Worm (Caenorhabditis elegans) whole organism, young adult: ENCODE results near the gene cka-2.

Experiments
- B0261.1 ChIP-seq: sonication (generic microtip); optimal IDR thresholded peaks from 2 replicates; lab custom pipeline; 2016; ENCODE audit warnings: mild to moderate bottlenecking, missing genetic modification characterization, moderate library complexity, missing compliant biosample characterization
- F57A8.1 ChIP-seq: fragments of 200-800 bp; sonication (Bioruptor generic); optimal IDR thresholded peaks from 2 replicates; lab custom pipeline; 2018; ENCODE audit warnings: mild to moderate bottlenecking, missing genetic modification characterization, moderate library complexity, missing compliant biosample characterization
- T07F8.4 ChIP-seq: sonication (generic microtip); optimal IDR thresholded peaks from 2 replicates; lab custom pipeline; 2016; ENCODE audit warnings: mild to moderate bottlenecking, missing genetic modification characterization, moderate library complexity, missing compliant biosample characterization
- dpff-1 ChIP-seq: sonication (generic microtip); optimal IDR thresholded peaks from 2 replicates; lab custom pipeline; 2017; ENCODE audit warnings: mild to moderate bottlenecking, missing genetic modification characterization, missing compliant biosample characterization
- efl-1 ChIP-seq: fragments of 150-350 bp; optimal IDR thresholded peaks from 2 replicates; lab custom pipeline; 2014; ENCODE audit warnings: missing biosample characterization, missing genetic modification reagents, missing genetic modification characterization
- lin-26 ChIP-seq: fragments of 200-800 bp; sonication (Bioruptor generic); IDR thresholded peaks from 2 replicates; pipeline ENCODE4 v1.3.6; 2022; ENCODE audit warnings: missing genetic modification reagents, missing genetic modification characterization, missing compliant biosample characterization
- snpc-4 ChIP-seq, 5 experiments: fragments of 150-350 bp in 1 of 5; sonication (generic microtip) in 4 of 5; optimal IDR thresholded peaks; 2 replicates each; lab custom pipeline; 2014 to 2018; ENCODE audit warnings: missing genetic modification characterization in 5 of 5, missing biosample characterization in 3 of 5, antibody characterized with exemption in 2 of 5, mild to moderate bottlenecking in 2 of 5, missing compliant biosample characterization in 2 of 5, missing genotype in 2 of 5, moderate library complexity in 2 of 5, missing genetic modification reagents in 1 of 5
- unc-62 ChIP-seq: fragments of 150-350 bp; optimal IDR thresholded peaks from 2 replicates; lab custom pipeline; 2014; ENCODE audit warnings: missing biosample characterization, missing genetic modification reagents, missing genetic modification characterization

DNA sequence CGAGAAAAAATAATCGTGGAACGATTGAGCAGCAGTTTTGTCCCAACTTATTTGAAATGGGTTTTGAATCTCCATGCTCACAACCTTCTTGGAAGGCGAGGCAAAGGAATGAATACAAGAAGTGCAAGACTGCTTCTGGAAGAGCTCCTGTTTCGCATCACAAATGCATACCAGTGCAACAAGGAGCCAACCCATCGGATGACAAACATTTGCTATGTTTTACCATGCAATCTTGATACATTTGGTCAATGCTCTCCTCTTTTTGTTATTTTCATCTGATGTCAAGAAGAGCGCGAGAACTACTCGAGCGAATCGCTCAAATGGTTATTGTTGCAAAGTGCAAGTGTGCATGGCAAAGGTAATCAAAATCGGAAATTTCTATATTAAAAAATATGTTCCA, 11.8 kb upstream of the cka-2 start, which contains the start of gene mec-18:
- TF ChIP-seq F57A8.1 (no peak), B0261.1 (tag; lab: Kevin White, UChicago) (no peak), snpc-4 (GFP tag; optimal IDR thresholded peaks at IDR 0.05; lab: Kevin White, UChicago) (no peak), snpc-4 (tag; optimal IDR thresholded peaks at IDR 0.05; lab: Kevin White, UChicago) (no peak), dpff-1 (tag; lab: Kevin White, UChicago) (no peak), unc-62 (GFP tag; lab: Kevin White, UChicago) (no peak), efl-1 (GFP tag; lab: Kevin White, UChicago) (no peak), T07F8.4 (tag; lab: Kevin White, UChicago) (no peak), lin-26 (GFP tag; lab: Robert Waterston, UW) (no peak)
